Worm (Caenorhabditis elegans): ENCODE results near the gene nhr-223.
"Not testable (repeated sequence)": the region's sequence is repeated elsewhere in the genome, so short reads cannot be mapped to it uniquely, and the experiment has no call there.

nhr-223 gene

ce11 chrV:15811982-15812381, 15.8 kb downstream of the nhr-223 start, which contains the start of gene nhr-282:
TSS of gene nhr-282 (plus strand) at chrV:15812282.
- TF ChIP-seq unc-39, nhr-25, nhr-23 (tag; optimal IDR thresholded peaks at IDR 0.05): not testable (repeated sequence)

ce11 chrV:15815962-15816432, 19.8 kb downstream of the nhr-223 start, which contains the start of the genes fbxa-69 and F54B8.4:
TSS of gene fbxa-69 (minus strand) at chrV:15815971.
TSS of gene F54B8.4 (plus strand) at chrV:15816382.
- TF ChIP-seq egl-27 (tag; optimal IDR thresholded peaks at IDR 0.05) (no peak), fkh-10 (GFP tag; optimal IDR thresholded peaks at IDR 0.05) (no peak), nhr-12 (tag; optimal IDR thresholded peaks at IDR 0.05) (no peak), ztf-4 (tag; optimal IDR thresholded peaks at IDR 0.05) (no peak), lin-39 (tag; optimal IDR thresholded peaks at IDR 0.05) (no peak), elt-1 (tag; optimal IDR thresholded peaks at IDR 0.05) (no peak), snpc-4 (tag; optimal IDR thresholded peaks at IDR 0.05) (no peak), mdl-1 (tag; optimal IDR thresholded peaks at IDR 0.05) (no peak), nhr-237 (tag; optimal IDR thresholded peaks at IDR 0.05) (no peak), ceh-16 (tag; optimal IDR thresholded peaks at IDR 0.05) (no peak), zag-1 (tag; optimal IDR thresholded peaks at IDR 0.05) (no peak), ceh-82 (tag; optimal IDR thresholded peaks at IDR 0.05) (no peak)

DNA sequence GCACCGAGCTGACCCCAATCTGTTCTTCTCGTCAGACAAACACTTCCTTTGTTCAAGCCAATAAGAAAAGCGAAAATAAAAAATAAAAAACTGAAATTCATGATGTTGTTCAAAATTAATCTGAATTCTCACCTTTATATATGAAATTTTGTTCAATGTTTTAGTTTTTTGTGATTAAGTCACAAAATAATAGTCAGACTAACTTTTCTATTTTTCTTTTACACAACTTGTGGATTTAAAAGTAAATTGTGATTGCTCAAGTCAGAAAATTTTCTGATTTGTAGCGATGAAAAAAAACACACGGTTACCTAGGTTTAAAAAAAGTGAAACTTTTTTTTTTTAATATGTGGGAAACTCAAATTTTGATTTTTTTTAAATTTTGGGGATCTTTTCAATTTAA, 21.6 kb downstream of the nhr-223 start, which contains the start of gene abf-3:
Gene abf-3, minus strand, starts transcription at position 101 of the 400 bp plus-strand sequence.
- TF ChIP-seq unc-62 (GFP tag; optimal IDR thresholded peaks at IDR 0.05) (no peak), skn-1 (tag; optimal IDR thresholded peaks at IDR 0.05) (no peak), nhr-77 (tag; optimal IDR thresholded peaks at IDR 0.05) (no peak), ceh-16 (tag; optimal IDR thresholded peaks at IDR 0.05) (no peak), lin-15B (tag; optimal IDR thresholded peaks at IDR 0.05) (no peak), daf-12 (tag; optimal IDR thresholded peaks at IDR 0.05) (no peak), nhr-12 (tag; optimal IDR thresholded peaks at IDR 0.05) (no peak), nhr-43 (tag; optimal IDR thresholded peaks at IDR 0.05; ENCODE audit: poor library complexity, severe bottlenecking) (no peak), hmg-11 (tag; optimal IDR thresholded peaks at IDR 0.05) (no peak), mml-1 (tag; optimal IDR thresholded peaks at IDR 0.05) (no peak), sea-2 (GFP tag; optimal IDR thresholded peaks at IDR 0.05) (no peak), nhr-23 (tag; optimal IDR thresholded peaks at IDR 0.05) (no peak), ceh-82 (tag; optimal IDR thresholded peaks at IDR 0.05) (no peak), R02D3.7 (tag; optimal IDR thresholded peaks at IDR 0.05) (no peak), unc-39 (tag; optimal IDR thresholded peaks at IDR 0.05) (no peak), lsy-12 (tag; optimal IDR thresholded peaks at IDR 0.05) (no peak), egl-27 (tag; optimal IDR thresholded peaks at IDR 0.05) (no peak), nhr-237 (tag; optimal IDR thresholded peaks at IDR 0.05) (no peak), lin-39 (tag; optimal IDR thresholded peaks at IDR 0.05) (no peak)

DNA sequence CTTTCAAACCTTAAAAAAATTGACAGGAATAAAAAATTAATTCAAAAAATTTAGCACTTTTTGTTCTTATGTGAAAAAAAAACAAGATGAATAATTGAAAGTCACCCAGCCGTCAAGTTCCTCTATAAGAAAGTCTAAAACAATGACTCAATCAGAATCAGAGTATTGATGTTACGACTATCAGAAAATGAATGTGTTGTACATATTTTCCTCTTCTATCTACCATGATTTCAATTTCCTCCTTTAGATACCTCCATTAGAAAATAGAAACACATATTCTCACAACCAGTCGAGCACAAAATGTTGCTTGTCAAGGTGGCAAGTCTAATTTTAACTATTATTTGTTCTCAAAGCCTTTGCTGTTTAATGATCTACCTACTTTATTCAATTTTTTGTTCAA, 23.8 kb downstream of the nhr-223 start, which contains the start of gene srbc-48:
Gene srbc-48, plus strand, starts transcription at position 301 of the 400 bp plus-strand sequence.
- no peak for TF ChIP-seq tbx-2 (tag; optimal IDR thresholded peaks at IDR 0.05)
- no peak for TF ChIP-seq elt-2 (tag; optimal IDR thresholded peaks at IDR 0.05)
- TF ChIP-seq elt-3 (tag; optimal IDR thresholded peaks at IDR 0.05) = no peak
- no peak for TF ChIP-seq unc-62 (GFP tag; optimal IDR thresholded peaks at IDR 0.05)
- TF ChIP-seq nfya-1 (tag; optimal IDR thresholded peaks at IDR 0.05; ENCODE audit: insufficient read depth) = no peak
- TF ChIP-seq ztf-11 (tag; optimal IDR thresholded peaks at IDR 0.05) = no peak
- no peak for TF ChIP-seq sea-2 (GFP tag; optimal IDR thresholded peaks at IDR 0.05)
- no peak for TF ChIP-seq nhr-12 (tag; optimal IDR thresholded peaks at IDR 0.05)
- TF ChIP-seq nhr-77 (tag; optimal IDR thresholded peaks at IDR 0.05) = no peak
- TF ChIP-seq unc-39 (tag; optimal IDR thresholded peaks at IDR 0.05) = no peak

- TF ChIP-seq pha-4 (tag; optimal IDR thresholded peaks at IDR 0.05) = no peak
- TF ChIP-seq ztf-4 (tag; optimal IDR thresholded peaks at IDR 0.05) = no peak
- TF ChIP-seq pqm-1 (tag; optimal IDR thresholded peaks at IDR 0.05) = no peak
- no peak for TF ChIP-seq egl-27 (tag; optimal IDR thresholded peaks at IDR 0.05)
- no peak for TF ChIP-seq jun-1 (tag; optimal IDR thresholded peaks at IDR 0.05)
- no peak for TF ChIP-seq nhr-11 (tag; optimal IDR thresholded peaks at IDR 0.05)
- no peak for TF ChIP-seq daf-12 (tag; optimal IDR thresholded peaks at IDR 0.05)
- TF ChIP-seq lin-39 (tag; optimal IDR thresholded peaks at IDR 0.05) = no peak
- no peak for TF ChIP-seq lin-15B (tag; optimal IDR thresholded peaks at IDR 0.05)
- no peak for TF ChIP-seq ceh-9 (tag; optimal IDR thresholded peaks at IDR 0.05)
- no peak for TF ChIP-seq R02D3.7 (tag; optimal IDR thresholded peaks at IDR 0.05)
- no peak for TF ChIP-seq nhr-25 (tag; optimal IDR thresholded peaks at IDR 0.05)
- TF ChIP-seq unc-39 (tag; optimal IDR thresholded peaks at IDR 0.05) = no peak
- TF ChIP-seq sea-2 (GFP tag; optimal IDR thresholded peaks at IDR 0.05) = no peak
- TF ChIP-seq nhr-43 (tag; optimal IDR thresholded peaks at IDR 0.05; ENCODE audit: poor library complexity, severe bottlenecking) = no peak
- TF ChIP-seq unc-62 (GFP tag; optimal IDR thresholded peaks at IDR 0.05) = no peak
- no peak for TF ChIP-seq fos-1 (tag; optimal IDR thresholded peaks at IDR 0.05)
- no peak for TF ChIP-seq nhr-12 (tag; optimal IDR thresholded peaks at IDR 0.05)
- TF ChIP-seq tbx-2 (tag; optimal IDR thresholded peaks at IDR 0.05) = no peak
- no peak for TF ChIP-seq mdl-1 (tag; optimal IDR thresholded peaks at IDR 0.05)
Measured at ce11 chrV:15821398-15821797, 25.2 kb downstream of the nhr-223 start, which contains the start of gene srbc-49. TSS of gene srbc-49 (plus strand) at chrV:15821698.
